Worm (Caenorhabditis elegans): Measurements from ENCODE around the gene srw-144.

- TF ChIP-seq flt-1 (GFP tag; IDR thresholded peaks at IDR 0.05) (no peak), tab-1 (GFP tag; IDR thresholded peaks at IDR 0.05) (no peak), ztf-23 (GFP tag; IDR thresholded peaks at IDR 0.05) (no peak), klf-2 (GFP tag; conservative IDR thresholded peaks at IDR 0.05) (no peak), T22C8.4 (GFP tag; IDR thresholded peaks at IDR 0.05) (no peak), ref-1 (GFP tag; conservative IDR thresholded peaks at IDR 0.05) (no peak)
Measured at ce11 chrV:2993816-2994215, 33.0 kb upstream of the srw-144 start, which contains the start of gene srw-115.
